Worm (Caenorhabditis elegans): ENCODE measurements around the gene sptl-1.
A peak's percentile ranks its signal among the peaks of the same experiment; 100 is the strongest.

Gene sptl-1

ce11 chrII:41914-42313 is 9.5 kb upstream of the sptl-1 start, which contains the start of gene F23F1.10 (continued):
- TF ChIP-seq mel-28 (tag; optimal IDR thresholded peaks at IDR 0.05; ENCODE audit: borderline replicate concordance): no peak
- no peak for TF ChIP-seq lin-35 (GFP tag; optimal IDR thresholded peaks at IDR 0.05)
- no peak for TF ChIP-seq rpc-1 (optimal IDR thresholded peaks at IDR 0.05)
- no peak for TF ChIP-seq rpc-1 (tag; optimal IDR thresholded peaks at IDR 0.05)
- TF ChIP-seq Y67H2A.10 (GFP tag; conservative IDR thresholded peaks at IDR 0.05): no peak
- TF ChIP-seq nhr-27 (tag; optimal IDR thresholded peaks at IDR 0.05): no peak
- TF ChIP-seq Y95B8A.8 (GFP tag; IDR thresholded peaks at IDR 0.05): no peak
- no peak for TF ChIP-seq Y53F4B.3 (GFP tag; IDR thresholded peaks at IDR 0.05)
- no peak for TF ChIP-seq cebp-1 (GFP tag; IDR thresholded peaks at IDR 0.05)
- no peak for TF ChIP-seq cebp-1 (tag; optimal IDR thresholded peaks at IDR 0.05)
- no peak for TF ChIP-seq dox-1 (GFP tag; IDR thresholded peaks at IDR 0.05)
- no peak for TF ChIP-seq egrh-3 (GFP tag; IDR thresholded peaks at IDR 0.05)
- TF ChIP-seq attf-5 (GFP tag; optimal IDR thresholded peaks at IDR 0.05): no peak
- TF ChIP-seq ceh-27 (GFP tag; optimal IDR thresholded peaks at IDR 0.05): no peak
- TF ChIP-seq repo-1 (tag; optimal IDR thresholded peaks at IDR 0.05): peak; percentile 48
- peak in 1 of 2 experiments; percentile 14 for TF ChIP-seq rec-8 (tag; optimal IDR thresholded peaks at IDR 0.05)
- TF ChIP-seq tbx-9 (tag; optimal IDR thresholded peaks at IDR 0.05; ENCODE audit: borderline replicate concordance): no peak
- TF ChIP-seq ekl-4 (GFP tag; IDR thresholded peaks at IDR 0.05): no peak
- no peak for TF ChIP-seq lsy-27 (tag; optimal IDR thresholded peaks at IDR 0.05; ENCODE audit: borderline replicate concordance, insufficient read depth)
- no peak for TF ChIP-seq zfh-2 (GFP tag; conservative IDR thresholded peaks at IDR 0.05)
- peak; percentile 34 for TF ChIP-seq tlf-1 (GFP tag; optimal IDR thresholded peaks at IDR 0.05)
- no peak for TF ChIP-seq aptf-2 (GFP tag; conservative IDR thresholded peaks at IDR 0.05)
- 0 out of 2 replicates have a peak, but pooled peaks have one; percentile 6 for TF ChIP-seq hsf-1 (GFP tag; IDR thresholded peaks at IDR 0.05)

- TF ChIP-seq lin-40 (tag; optimal IDR thresholded peaks at IDR 0.05) (peak; percentile 27), lin-35 (GFP tag; optimal IDR thresholded peaks at IDR 0.05) (peak in 1 of 3 experiments; percentile 57), let-607 (tag; optimal IDR thresholded peaks at IDR 0.05) (peak in 1 of 2 experiments; percentile 19), snpc-4 (GFP tag; optimal IDR thresholded peaks at IDR 0.05) (no peak), snpc-4 (tag; optimal IDR thresholded peaks at IDR 0.05) (peak in 2 of 4 experiments; percentile 4 to 37), mxl-1 (tag; optimal IDR thresholded peaks at IDR 0.05) (no peak), nhr-179 (tag; optimal IDR thresholded peaks at IDR 0.05) (no peak), F23B12.7 (tag; optimal IDR thresholded peaks at IDR 0.05; ENCODE audit: insufficient read depth) (no peak), lir-1 (GFP tag; conservative IDR thresholded peaks at IDR 0.05) (no peak), B0261.1 (tag; optimal IDR thresholded peaks at IDR 0.05) (no peak), dox-1 (GFP tag; IDR thresholded peaks at IDR 0.05) (peak; percentile 41; the same call in 1 of the 2 replicates), lin-54 (GFP tag; optimal IDR thresholded peaks at IDR 0.05) (no peak), D2030.7 (GFP tag; IDR thresholded peaks at IDR 0.05) (peak; percentile 66), ZK185.1 (tag; optimal IDR thresholded peaks at IDR 0.05; ENCODE audit: poor library complexity, severe bottlenecking) (peak; percentile 26), attf-3 (GFP tag; conservative IDR thresholded peaks at IDR 0.05) (no peak), rcor-1 (GFP tag; IDR thresholded peaks at IDR 0.05) (peak; percentile 41; the same call in 1 of the 2 replicates), attf-5 (GFP tag; optimal IDR thresholded peaks at IDR 0.05) (no peak), F33H1.4 (GFP tag; IDR thresholded peaks at IDR 0.05) (no peak), egrh-3 (GFP tag; IDR thresholded peaks at IDR 0.05) (no peak), ztf-3 (GFP tag; optimal IDR thresholded peaks at IDR 0.05) (no peak), B0019.2 (GFP tag; conservative IDR thresholded peaks at IDR 0.05) (no peak), cebp-1 (GFP tag; IDR thresholded peaks at IDR 0.05) (no peak), cebp-1 (tag; optimal IDR thresholded peaks at IDR 0.05) (peak; percentile 10), efl-1 (GFP tag; optimal IDR thresholded peaks at IDR 0.05) (peak; percentile 27), dpff-1 (tag; optimal IDR thresholded peaks at IDR 0.05) (no peak), madf-6 (GFP tag; IDR thresholded peaks at IDR 0.05) (peak; percentile 44; the same call in 1 of the 2 replicates), tbp1 (GFP tag; optimal IDR thresholded peaks at IDR 0.05) (no peak), repo-1 (tag; optimal IDR thresholded peaks at IDR 0.05) (no peak), mcd-1 (GFP tag; IDR thresholded peaks at IDR 0.05) (peak; percentile 81), Y53F4B.3 (GFP tag; IDR thresholded peaks at IDR 0.05) (no peak), ceh-27 (GFP tag; optimal IDR thresholded peaks at IDR 0.05) (peak; percentile 7), madf-3 (GFP tag; IDR thresholded peaks at IDR 0.05) (no peak)
These were observed 7.8 kb upstream of the sptl-1 start, which contains the start of gene nfyc-1 for ce11 chrII:43640-44039. Gene nfyc-1, plus strand, starts transcription at chrII:43907.

All from whole organism, young adult.